Worm (Caenorhabditis elegans): ENCODE data around the gene C49F5.7.

Gene C49F5.7

ce11 chrX:12036114-12036513 lies 41.5 kb downstream of the C49F5.7 start:
- TF ChIP-seq aly-2 (tag; optimal IDR thresholded peaks at IDR 0.05) (no peak), ztf-11 (tag; optimal IDR thresholded peaks at IDR 0.05) (no peak), hlh-30 (tag; optimal IDR thresholded peaks at IDR 0.05; ENCODE audit: insufficient read depth) (no peak), zip-2 (tag; optimal IDR thresholded peaks at IDR 0.05) (no peak), mdl-1 (tag; optimal IDR thresholded peaks at IDR 0.05) (no peak), egl-27 (tag; optimal IDR thresholded peaks at IDR 0.05) (no peak), cey-2 (tag; optimal IDR thresholded peaks at IDR 0.05; ENCODE audit: borderline replicate concordance, insufficient read depth) (no peak), rbr-2 (tag; optimal IDR thresholded peaks at IDR 0.05) (no peak), unc-130 (GFP tag; optimal IDR thresholded peaks at IDR 0.05) (no peak), dve-1 (tag; optimal IDR thresholded peaks at IDR 0.05; ENCODE audit: insufficient read depth) (no peak), ceh-28 (tag; optimal IDR thresholded peaks at IDR 0.05) (no peak), lin-13 (GFP tag; optimal IDR thresholded peaks at IDR 0.05) (no peak), hmg-1.1 (GFP tag; IDR thresholded peaks at IDR 0.05) (no peak), dmd-8 (GFP tag; IDR thresholded peaks at IDR 0.05) (no peak), spr-1 (tag; optimal IDR thresholded peaks at IDR 0.05) (no peak), hlh-11 (tag; optimal IDR thresholded peaks at IDR 0.05) (no peak), egl-43 (GFP tag; IDR thresholded peaks at IDR 0.05) (no peak), ceh-82 (tag; optimal IDR thresholded peaks at IDR 0.05) (no peak)

DNA sequence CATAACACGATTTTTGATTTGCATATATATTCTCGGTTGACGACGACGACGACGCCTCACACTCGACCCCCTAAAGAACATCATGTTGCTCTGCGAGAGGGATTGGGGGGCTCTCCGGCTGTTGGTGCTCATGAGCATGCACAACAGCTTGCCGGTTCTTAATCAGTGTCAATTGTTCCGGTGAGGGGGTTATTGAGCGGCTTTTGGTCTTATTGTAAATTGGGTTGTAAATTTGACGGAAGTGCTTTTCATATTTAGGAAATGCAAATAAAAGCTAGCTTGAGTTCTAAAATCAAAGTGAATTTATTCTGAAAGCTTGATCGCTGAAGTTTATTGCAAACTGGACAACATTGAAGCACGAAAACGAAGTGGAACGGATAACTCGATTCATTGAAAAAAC lies 43.4 kb downstream of the C49F5.7 start:
- TF ChIP-seq snpc-4 (tag; optimal IDR thresholded peaks at IDR 0.05) (no peak), daf-16 (GFP tag; optimal IDR thresholded peaks at IDR 0.05) (no peak), daf-16 (tag; optimal IDR thresholded peaks at IDR 0.05) (no peak), hif-1 (tag; optimal IDR thresholded peaks at IDR 0.05) (no peak), mdl-1 (tag; optimal IDR thresholded peaks at IDR 0.05) (no peak), ctbp-1 (GFP tag; IDR thresholded peaks at IDR 0.05) (no peak), ceh-44 (GFP tag; IDR thresholded peaks at IDR 0.05) (no peak), zfp-3 (GFP tag; conservative IDR thresholded peaks at IDR 0.05) (no peak), F37D6.2 (tag; optimal IDR thresholded peaks at IDR 0.05) (no peak), snpc-1.2 (GFP tag; IDR thresholded peaks at IDR 0.05) (no peak), gei-8 (GFP tag; optimal IDR thresholded peaks at IDR 0.05) (no peak), ceh-82 (tag; optimal IDR thresholded peaks at IDR 0.05) (no peak), nhr-77 (tag; optimal IDR thresholded peaks at IDR 0.05) (no peak), mes-2 (tag; optimal IDR thresholded peaks at IDR 0.05; ENCODE audit: poor library complexity, severe bottlenecking) (no peak), ztf-7 (tag; optimal IDR thresholded peaks at IDR 0.05) (no peak), daf-8 (GFP tag; IDR thresholded peaks at IDR 0.05) (no peak), egl-27 (tag; optimal IDR thresholded peaks at IDR 0.05) (no peak), nhr-11 (tag; optimal IDR thresholded peaks at IDR 0.05) (no peak)

ce11 chrX:12038728-12039127 lies 44.1 kb downstream of the C49F5.7 start:
- peak; percentile 18 for TF ChIP-seq nhr-28 (tag; optimal IDR thresholded peaks at IDR 0.05)
- no peak for TF ChIP-seq lsy-2 (tag; optimal IDR thresholded peaks at IDR 0.05)
